Worm (Caenorhabditis elegans) whole organism, early embryonic: Measurements from ENCODE around the gene unc-119.

ENCODE experiments used
- B0310.2 ChIP-seq: sonication (generic microtip); optimal IDR thresholded peaks from 2 replicates; lab custom pipeline; 2016; ENCODE audit warnings: mild to moderate bottlenecking, missing genetic modification characterization, missing compliant biosample characterization
- F13C5.2 ChIP-seq: sonication (generic microtip); optimal IDR thresholded peaks from 2 replicates; lab custom pipeline; 2017; ENCODE audit warnings: mild to moderate bottlenecking, missing genetic modification characterization, inconsistent platforms, missing compliant biosample characterization
- ama-1 ChIP-seq: fragments of 150-350 bp; optimal IDR thresholded peaks from 2 replicates; lab custom pipeline; 2014
- ceh-36 ChIP-seq: sonication (generic microtip); optimal IDR thresholded peaks from 2 replicates; lab custom pipeline; 2016; ENCODE audit warnings: missing genetic modification characterization, inconsistent platforms, missing compliant biosample characterization
- ets-7 ChIP-seq: sonication (generic microtip); optimal IDR thresholded peaks from 2 replicates; lab custom pipeline; 2016; ENCODE audit warnings: missing genotype, missing genetic modification characterization, missing compliant biosample characterization
- flt-1 ChIP-seq: fragments of 200-800 bp; sonication (Bioruptor generic); IDR thresholded peaks from 2 replicates; pipeline ENCODE4 v1.3.6; 2022; ENCODE audit warnings: missing genetic modification characterization, missing compliant biosample characterization
- hnd-1 ChIP-seq: sonication (generic microtip); optimal IDR thresholded peaks from 2 replicates; lab custom pipeline; 2016; ENCODE audit warnings: missing genetic modification characterization, missing compliant biosample characterization
- tbx-11 ChIP-seq: fragments of 200-800 bp; sonication (Bioruptor generic); IDR thresholded peaks from 2 replicates; pipeline ENCODE4 v1.3.6; 2022; ENCODE audit warnings: missing genetic modification characterization, missing compliant biosample characterization
- tbx-37 ChIP-seq: fragments of 200-800 bp; sonication (Bioruptor generic); conservative IDR thresholded peaks from 2 replicates; pipeline ENCODE4 v1.3.6; 2022; ENCODE audit warnings: missing genetic modification reagents, missing genetic modification characterization, missing compliant biosample characterization

DNA sequence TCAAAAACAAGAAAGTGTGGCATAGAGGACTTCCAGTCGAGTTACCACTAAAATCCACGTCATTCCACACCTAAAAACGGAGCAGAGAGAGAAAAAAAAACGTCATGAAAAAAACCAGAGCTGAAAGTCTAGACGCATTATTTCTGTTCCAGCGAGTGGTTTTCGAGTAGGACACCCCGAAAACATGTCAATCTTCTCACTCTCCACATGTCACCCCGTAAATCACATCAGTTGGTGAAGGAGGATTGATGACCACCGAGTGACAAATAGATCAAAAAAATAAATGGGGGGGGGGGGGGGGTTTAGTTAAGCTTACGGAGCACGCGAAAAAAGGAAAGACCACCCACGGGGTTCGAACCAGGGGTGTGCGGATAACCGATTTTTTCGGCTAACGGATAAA lies 55.3 kb downstream of the unc-119 start:
- TF ChIP-seq ama-1 (lab: Kevin White, UChicago) (no peak), flt-1 (GFP tag; lab: Robert Waterston, UW) (no peak), ceh-36 (tag; lab: Kevin White, UChicago) (no peak), B0310.2 (tag; lab: Kevin White, UChicago) (no peak), F13C5.2 (tag; lab: Kevin White, UChicago) (no peak), ets-7 (tag; lab: Kevin White, UChicago) (no peak), hnd-1 (tag; lab: Kevin White, UChicago) (no peak), tbx-11 (GFP tag; lab: Robert Waterston, UW) (no peak), tbx-37 (no peak)
